Worm (Caenorhabditis elegans) whole organism, midembryonic: ENCODE measurements around the gene gro-1.

Experiments used
- T22C8.4 ChIP-seq: fragments of 200-800 bp; sonication (Bioruptor generic); IDR thresholded peaks from 2 replicates; pipeline ENCODE4 v1.3.6; 2022; ENCODE audit warnings: missing genetic modification characterization, missing compliant biosample characterization
- cog-1 ChIP-seq: sonication (generic microtip); optimal IDR thresholded peaks from 2 replicates; lab custom pipeline; 2016; ENCODE audit warnings: missing genetic modification characterization, missing compliant biosample characterization
- flt-1 ChIP-seq: fragments of 200-800 bp; sonication (Bioruptor generic); IDR thresholded peaks from 2 replicates; pipeline ENCODE4 v1.3.6; 2022; ENCODE audit warnings: missing genetic modification characterization, missing compliant biosample characterization
- klf-2 ChIP-seq: fragments of 200-800 bp; sonication (Bioruptor generic); conservative IDR thresholded peaks from 2 replicates; pipeline ENCODE4 v1.3.6; 2022; ENCODE audit warnings: missing genetic modification reagents, missing genetic modification characterization, missing compliant biosample characterization
- ref-1 ChIP-seq: fragments of 200-800 bp; sonication (Bioruptor generic); conservative IDR thresholded peaks from 2 replicates; pipeline ENCODE4 v1.3.6; 2022; ENCODE audit warnings: missing genetic modification reagents, missing genetic modification characterization, missing compliant biosample characterization
- tab-1 ChIP-seq: fragments of 200-800 bp; sonication (Bioruptor generic); IDR thresholded peaks from 2 replicates; pipeline ENCODE4 v1.3.6; 2022; ENCODE audit warnings: missing genetic modification characterization, missing compliant biosample characterization
- ztf-23 ChIP-seq: fragments of 200-800 bp; sonication (Bioruptor generic); IDR thresholded peaks from 2 replicates; pipeline ENCODE4 v1.3.6; 2022; ENCODE audit warnings: missing genetic modification reagents, missing genetic modification characterization, missing compliant biosample characterization
- ztf-29 ChIP-seq: fragments of 200-800 bp; sonication (Bioruptor generic); IDR thresholded peaks from 2 replicates; pipeline ENCODE4 v1.3.6; 2022; ENCODE audit warnings: missing genetic modification reagents, missing genetic modification characterization, missing compliant biosample characterization

DNA sequence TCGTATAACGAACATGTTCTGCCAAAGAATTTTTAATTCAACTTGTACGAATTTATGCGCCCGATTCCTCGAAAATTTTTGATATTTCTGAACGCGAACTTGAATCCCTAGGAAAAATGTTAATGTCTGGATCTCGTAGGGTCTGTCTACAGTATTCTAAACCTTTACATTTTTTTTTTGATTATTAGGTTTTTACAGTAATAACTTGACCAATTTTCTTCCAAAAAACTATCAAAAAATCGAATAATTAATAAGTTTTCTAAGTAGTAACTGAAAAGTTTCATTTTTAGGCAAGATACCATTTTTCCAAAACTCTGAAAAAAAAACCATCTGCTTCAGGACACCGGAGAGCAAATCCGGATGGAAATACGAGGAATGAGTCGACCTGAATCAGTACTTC, 29.4 kb downstream of the gro-1 start:
- no peak for TF ChIP-seq flt-1 (GFP tag; lab: Robert Waterston, UW)
- no peak for TF ChIP-seq ztf-23 (GFP tag; lab: Robert Waterston, UW)
- TF ChIP-seq ref-1 (GFP tag; lab: Robert Waterston, UW), result no peak
- no peak for TF ChIP-seq klf-2 (GFP tag; lab: Robert Waterston, UW)
- no peak for TF ChIP-seq ztf-29 (GFP tag; lab: Robert Waterston, UW)
- TF ChIP-seq cog-1, result no peak
- no peak for TF ChIP-seq tab-1 (GFP tag; lab: Robert Waterston, UW)
- TF ChIP-seq T22C8.4 (GFP tag; lab: Robert Waterston, UW), result no peak
